Worm (Caenorhabditis elegans): Measurements from ENCODE around the gene ZC395.5.
A peak's percentile ranks its signal among the peaks of the same experiment; 100 is the strongest.

Gene ZC395.5

DNA sequence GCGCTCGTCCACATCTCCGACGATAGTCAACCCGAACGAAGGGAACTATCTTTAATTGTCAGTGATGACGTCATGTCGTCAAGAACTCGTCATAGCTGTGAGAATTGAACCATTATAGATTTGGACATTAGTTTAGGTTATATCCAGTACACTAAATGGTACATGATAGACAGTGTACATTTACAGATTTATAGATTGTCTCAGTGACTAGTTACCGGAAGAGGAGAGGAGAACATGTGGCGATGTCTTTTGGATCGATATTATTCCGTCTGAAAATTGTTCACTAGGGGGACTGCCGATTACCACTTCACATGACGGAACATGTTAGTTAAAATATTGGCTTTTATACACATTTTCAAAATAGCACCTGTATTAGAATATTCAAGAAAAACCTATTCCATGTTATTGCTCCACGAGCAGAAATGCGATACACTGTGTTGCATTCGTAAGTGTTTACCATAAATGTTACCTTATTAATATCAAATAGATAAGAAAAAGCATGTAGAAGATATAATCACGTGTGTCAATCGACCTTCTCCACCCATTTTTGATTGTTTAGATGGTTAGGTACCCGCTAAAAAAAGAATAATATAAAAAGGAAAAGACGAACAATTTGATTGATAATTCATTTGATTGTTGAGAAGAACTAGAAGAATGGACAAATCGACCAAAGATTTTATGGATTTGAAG, at the start of gene ZC395.5:
ZC395.5 (plus strand) TSS at position 632 of the 690 bp plus-strand sequence.
- no peak for TF ChIP-seq tra-4 (tag; optimal IDR thresholded peaks at IDR 0.05)
- no peak for TF ChIP-seq sea-1 (GFP tag; conservative IDR thresholded peaks at IDR 0.05)
- no peak for TF ChIP-seq ceh-36 (tag; optimal IDR thresholded peaks at IDR 0.05)
- TF ChIP-seq B0310.2 (tag; optimal IDR thresholded peaks at IDR 0.05): no peak
- no peak for TF ChIP-seq scrt-1 (GFP tag; IDR thresholded peaks at IDR 0.05)
- TF ChIP-seq pes-1 (GFP tag; IDR thresholded peaks at IDR 0.05): no peak
- TF ChIP-seq F13C5.2 (tag; optimal IDR thresholded peaks at IDR 0.05): no peak
- TF ChIP-seq tbx-37 (GFP tag; conservative IDR thresholded peaks at IDR 0.05): no peak
- TF ChIP-seq ama-1 (optimal IDR thresholded peaks at IDR 0.05): no peak
- TF ChIP-seq tbx-11 (GFP tag; IDR thresholded peaks at IDR 0.05): no peak
- no peak for TF ChIP-seq hmg-4 (GFP tag; optimal IDR thresholded peaks at IDR 0.05)
- TF ChIP-seq hnd-1 (tag; optimal IDR thresholded peaks at IDR 0.05): no peak

- TF ChIP-seq scrt-1 (GFP tag; IDR thresholded peaks at IDR 0.05): no peak
- no peak for TF ChIP-seq tbx-11 (GFP tag; IDR thresholded peaks at IDR 0.05)
- TF ChIP-seq B0310.2 (tag; optimal IDR thresholded peaks at IDR 0.05): no peak
- TF ChIP-seq pes-1 (GFP tag; IDR thresholded peaks at IDR 0.05): no peak
- no peak for TF ChIP-seq hmg-4 (GFP tag; optimal IDR thresholded peaks at IDR 0.05)
- no peak for TF ChIP-seq hmbx-1 (tag; optimal IDR thresholded peaks at IDR 0.05)
- no peak for TF ChIP-seq ceh-13 (GFP tag; optimal IDR thresholded peaks at IDR 0.05)
- TF ChIP-seq sea-1 (GFP tag; conservative IDR thresholded peaks at IDR 0.05): no peak
- TF ChIP-seq tbx-37 (GFP tag; conservative IDR thresholded peaks at IDR 0.05): no peak
- no peak for TF ChIP-seq ama-1 (optimal IDR thresholded peaks at IDR 0.05)
- TF ChIP-seq aly-1 (tag; optimal IDR thresholded peaks at IDR 0.05): no peak
- no peak for TF ChIP-seq F13C5.2 (tag; optimal IDR thresholded peaks at IDR 0.05)
- no peak for TF ChIP-seq tra-4 (tag; optimal IDR thresholded peaks at IDR 0.05)
- no peak for TF ChIP-seq ets-7 (tag; optimal IDR thresholded peaks at IDR 0.05)
- TF ChIP-seq ceh-36 (tag; optimal IDR thresholded peaks at IDR 0.05): no peak
- no peak for TF ChIP-seq hnd-1 (tag; optimal IDR thresholded peaks at IDR 0.05)
- no peak for TF ChIP-seq flt-1 (GFP tag; IDR thresholded peaks at IDR 0.05)
Measured at ce11 chrIII:5218687-5219086, 49.0 kb upstream of the ZC395.5 start, which contains the start of gene ZC155.2. ZC155.2 (plus strand) TSS chrIII:5218987.

- TF ChIP-seq ceh-36 (tag; optimal IDR thresholded peaks at IDR 0.05) (no peak), ama-1 (optimal IDR thresholded peaks at IDR 0.05) (no peak), hnd-1 (tag; optimal IDR thresholded peaks at IDR 0.05) (no peak), ets-7 (tag; optimal IDR thresholded peaks at IDR 0.05) (no peak), sea-1 (GFP tag; conservative IDR thresholded peaks at IDR 0.05) (no peak), tbx-37 (GFP tag; conservative IDR thresholded peaks at IDR 0.05) (no peak), flt-1 (GFP tag; IDR thresholded peaks at IDR 0.05) (no peak), hmg-4 (GFP tag; optimal IDR thresholded peaks at IDR 0.05) (no peak), F13C5.2 (tag; optimal IDR thresholded peaks at IDR 0.05) (no peak)
Measured at ce11 chrIII:5221820-5222219, 45.8 kb upstream of the ZC395.5 start.

ce11 chrIII:5222777-5223176, 44.9 kb upstream of the ZC395.5 start:
- no peak for TF ChIP-seq ceh-36 (tag; optimal IDR thresholded peaks at IDR 0.05)

- TF ChIP-seq tbx-11 (GFP tag; IDR thresholded peaks at IDR 0.05): no peak
- no peak for TF ChIP-seq hmg-4 (GFP tag; optimal IDR thresholded peaks at IDR 0.05)
- TF ChIP-seq flt-1 (GFP tag; IDR thresholded peaks at IDR 0.05): no peak
- TF ChIP-seq hmbx-1 (tag; optimal IDR thresholded peaks at IDR 0.05): no peak
- TF ChIP-seq scrt-1 (GFP tag; IDR thresholded peaks at IDR 0.05): no peak
- TF ChIP-seq ama-1 (optimal IDR thresholded peaks at IDR 0.05): no peak
- no peak for TF ChIP-seq sea-1 (GFP tag; conservative IDR thresholded peaks at IDR 0.05)
- no peak for TF ChIP-seq F13C5.2 (tag; optimal IDR thresholded peaks at IDR 0.05)
- no peak for TF ChIP-seq tra-4 (tag; optimal IDR thresholded peaks at IDR 0.05)
- TF ChIP-seq hnd-1 (tag; optimal IDR thresholded peaks at IDR 0.05): no peak
- no peak for TF ChIP-seq ceh-36 (tag; optimal IDR thresholded peaks at IDR 0.05)
- TF ChIP-seq pes-1 (GFP tag; IDR thresholded peaks at IDR 0.05): no peak
- no peak for TF ChIP-seq ceh-13 (GFP tag; optimal IDR thresholded peaks at IDR 0.05)
- TF ChIP-seq ets-7 (tag; optimal IDR thresholded peaks at IDR 0.05): no peak
- no peak for TF ChIP-seq aly-1 (tag; optimal IDR thresholded peaks at IDR 0.05)
- TF ChIP-seq tbx-37 (GFP tag; conservative IDR thresholded peaks at IDR 0.05): no peak
- TF ChIP-seq B0310.2 (tag; optimal IDR thresholded peaks at IDR 0.05): no peak
Measured at ce11 chrIII:5224908-5225307, 42.7 kb upstream of the ZC395.5 start.

- TF ChIP-seq ama-1 (optimal IDR thresholded peaks at IDR 0.05): no peak
- TF ChIP-seq pes-1 (GFP tag; IDR thresholded peaks at IDR 0.05): no peak
Measured at ce11 chrIII:5225321-5225720, 42.3 kb upstream of the ZC395.5 start, which contains the start of gene nex-1. nex-1 (plus strand) TSS chrIII:5225621.

DNA sequence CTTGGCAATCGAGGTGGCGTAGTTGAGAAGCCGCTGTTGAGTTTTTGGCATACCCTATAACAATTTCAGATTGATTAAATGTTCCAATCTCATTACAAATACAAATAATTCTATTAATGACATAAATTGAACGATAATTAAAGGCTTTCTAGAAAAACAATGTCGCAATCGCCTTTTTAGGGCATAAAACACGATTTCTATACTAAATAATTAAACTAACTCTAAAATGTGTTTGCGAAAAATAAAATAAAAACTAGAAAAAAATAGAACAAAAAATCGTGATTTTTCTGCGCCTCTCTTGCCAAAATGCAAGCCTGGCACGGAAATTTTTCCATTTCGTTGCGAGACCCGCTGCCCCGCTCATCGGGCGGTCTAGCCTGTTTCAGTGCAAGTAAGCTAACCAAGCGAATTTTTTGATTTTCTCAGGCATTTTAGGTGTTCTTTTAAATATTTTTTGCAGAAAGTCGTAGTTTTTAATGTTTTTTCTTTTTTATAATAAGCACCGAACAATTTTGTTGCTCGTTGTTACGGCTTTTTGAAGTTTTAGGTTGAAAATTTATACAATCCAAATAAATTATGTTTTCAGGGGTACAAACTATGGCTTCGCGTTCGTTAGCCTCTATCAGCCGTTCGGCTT, 39.7 kb upstream of the ZC395.5 start, which contains the start of the genes C34E10.12, C34E10.10 and atp-2:
C34E10.12 (minus strand) TSS at position 51 of the 637 bp plus-strand sequence.
C34E10.10 (minus strand) TSS at position 54 of the 637 bp plus-strand sequence.
atp-2 (plus strand) TSS at position 587 of the 637 bp plus-strand sequence.
- peak; percentile 14 for TF ChIP-seq hmg-4 (GFP tag; optimal IDR thresholded peaks at IDR 0.05)
- TF ChIP-seq B0310.2 (tag; optimal IDR thresholded peaks at IDR 0.05): no peak
- TF ChIP-seq hmbx-1 (tag; optimal IDR thresholded peaks at IDR 0.05): no peak
- peak; percentile 51; the same call in 1 of the 2 replicates for TF ChIP-seq pes-1 (GFP tag; IDR thresholded peaks at IDR 0.05)
- TF ChIP-seq F13C5.2 (tag; optimal IDR thresholded peaks at IDR 0.05): peak; percentile 75
- TF ChIP-seq aly-1 (tag; optimal IDR thresholded peaks at IDR 0.05): no peak
- no peak for TF ChIP-seq ama-1 (optimal IDR thresholded peaks at IDR 0.05)
- TF ChIP-seq tra-4 (tag; optimal IDR thresholded peaks at IDR 0.05): no peak
- TF ChIP-seq ceh-36 (tag; optimal IDR thresholded peaks at IDR 0.05): no peak
- TF ChIP-seq ets-7 (tag; optimal IDR thresholded peaks at IDR 0.05): no peak
- TF ChIP-seq ceh-13 (GFP tag; optimal IDR thresholded peaks at IDR 0.05): no peak

Measured in whole organism, early embryonic.